Worm (Caenorhabditis elegans) whole organism, mixed stage, embryonic: ENCODE measurements around the gene ZK930.6.

ENCODE experiments used
- M03D4.4 ChIP-seq: sonication (generic microtip); optimal IDR thresholded peaks from 2 replicates; lab custom pipeline; 2017; ENCODE audit warnings: mild to moderate bottlenecking, missing genetic modification characterization, missing compliant biosample characterization
- blmp-1 ChIP-seq: fragments of 150-350 bp; optimal IDR thresholded peaks from 2 replicates; lab custom pipeline; 2014; ENCODE audit warnings: missing biosample characterization, missing genetic modification characterization
- ceh-39 ChIP-seq: fragments of 150-350 bp; optimal IDR thresholded peaks from 2 replicates; lab custom pipeline; 2014; ENCODE audit warnings: missing biosample characterization, missing genetic modification characterization
- ceh-83 ChIP-seq: fragments of 200-800 bp; sonication (Bioruptor generic); optimal IDR thresholded peaks from 2 replicates; lab custom pipeline; 2018; ENCODE audit warnings: mild to moderate bottlenecking, missing genetic modification characterization, missing compliant biosample characterization
- ces-1 ChIP-seq: fragments of 150-350 bp; optimal IDR thresholded peaks from 2 replicates; lab custom pipeline; 2014; ENCODE audit warnings: missing biosample characterization, missing genetic modification reagents, missing genetic modification characterization
- drap-1 ChIP-seq: fragments of 200-800 bp; sonication (Bioruptor generic); optimal IDR thresholded peaks from 3 replicates; lab custom pipeline; 2018; ENCODE audit warnings: mild to moderate bottlenecking, missing genetic modification characterization, missing compliant biosample characterization
- elt-1 ChIP-seq: sonication (generic microtip); optimal IDR thresholded peaks from 2 replicates; lab custom pipeline; 2017; ENCODE audit warnings: missing genetic modification characterization, mild to moderate bottlenecking, missing compliant biosample characterization, antibody characterized with exemption, moderate library complexity, borderline replicate concordance; ENCODE audit not compliant: insufficient read depth
- elt-3 ChIP-seq: fragments of 150-350 bp; optimal IDR thresholded peaks from 2 replicates; lab custom pipeline; 2014; ENCODE audit warnings: missing biosample characterization, missing genetic modification characterization
- flh-1 ChIP-seq: fragments of 200-800 bp; sonication (Bioruptor generic); optimal IDR thresholded peaks from 2 replicates; lab custom pipeline; 2018; ENCODE audit warnings: mild to moderate bottlenecking, missing genetic modification characterization, moderate library complexity, missing compliant biosample characterization
- ham-2 ChIP-seq: fragments of 200-800 bp; sonication (Bioruptor generic); optimal IDR thresholded peaks from 2 replicates; lab custom pipeline; 2018; ENCODE audit warnings: mild to moderate bottlenecking, missing genetic modification characterization, missing compliant biosample characterization
- hlh-1 ChIP-seq: fragments of 150-350 bp; optimal IDR thresholded peaks from 2 replicates; lab custom pipeline; 2014; ENCODE audit warnings: missing biosample characterization, missing genetic modification reagents, missing genetic modification characterization
- lin-13 ChIP-seq: fragments of 150-350 bp; optimal IDR thresholded peaks from 2 replicates; lab custom pipeline; 2014; ENCODE audit warnings: missing biosample characterization, missing genetic modification characterization
- lin-32 ChIP-seq: fragments of 200-800 bp; sonication (Bioruptor generic); optimal IDR thresholded peaks from 2 replicates; lab custom pipeline; 2018; ENCODE audit warnings: mild to moderate bottlenecking, missing genetic modification characterization, missing compliant biosample characterization
- lsy-2 ChIP-seq: fragments of 150-350 bp; optimal IDR thresholded peaks from 2 replicates; lab custom pipeline; 2014; ENCODE audit warnings: missing biosample characterization, missing genetic modification characterization
- mls-2 ChIP-seq: sonication (generic microtip); optimal IDR thresholded peaks from 2 replicates; lab custom pipeline; 2016; ENCODE audit warnings: mild to moderate bottlenecking, missing genetic modification characterization, moderate library complexity, missing compliant biosample characterization
- nhr-12 ChIP-seq: fragments of 150-350 bp; optimal IDR thresholded peaks from 2 replicates; lab custom pipeline; 2014; ENCODE audit warnings: missing biosample characterization, missing genetic modification characterization
- nhr-2 ChIP-seq: fragments of 150-350 bp; optimal IDR thresholded peaks from 2 replicates; lab custom pipeline; 2014; ENCODE audit warnings: missing biosample characterization, missing genetic modification characterization
- nhr-237 ChIP-seq: fragments of 150-350 bp; optimal IDR thresholded peaks from 2 replicates; lab custom pipeline; 2014; ENCODE audit warnings: missing biosample characterization, missing genetic modification characterization
- nhr-28 ChIP-seq: fragments of 150-350 bp; optimal IDR thresholded peaks from 2 replicates; lab custom pipeline; 2014; ENCODE audit warnings: missing biosample characterization, missing genetic modification characterization
- nhr-76 ChIP-seq: sonication (generic microtip); optimal IDR thresholded peaks from 2 replicates; lab custom pipeline; 2017; ENCODE audit warnings: missing biosample characterization, missing genetic modification characterization
- pha-4 ChIP-seq: fragments of 150-350 bp; optimal IDR thresholded peaks from 2 replicates; lab custom pipeline; 2018; ENCODE audit warnings: missing biosample characterization, missing genetic modification reagents, missing genetic modification characterization
- tbx-8 ChIP-seq: fragments of 200-800 bp; sonication (Bioruptor generic); optimal IDR thresholded peaks from 2 replicates; lab custom pipeline; 2018; ENCODE audit warnings: mild to moderate bottlenecking, missing genetic modification characterization, moderate library complexity, missing compliant biosample characterization
- unc-120 ChIP-seq: sonication (generic microtip); optimal IDR thresholded peaks from 2 replicates; lab custom pipeline; 2017; ENCODE audit warnings: missing genetic modification characterization, missing compliant biosample characterization; ENCODE audit not compliant: poor library complexity, severe bottlenecking
- unc-39 ChIP-seq: fragments of 150-350 bp; optimal IDR thresholded peaks from 2 replicates; lab custom pipeline; 2014; ENCODE audit warnings: missing biosample characterization, missing genetic modification characterization
- zip-8 ChIP-seq: fragments of 150-350 bp; optimal IDR thresholded peaks from 2 replicates; lab custom pipeline; 2014; ENCODE audit warnings: missing biosample characterization, missing genetic modification characterization

The ZK930.6 gene

ce11 chrII:11916555-11916941 is 32.8 kb downstream of the ZK930.6 start:
- no peak for TF ChIP-seq nhr-76 (tag; lab: Kevin White, UChicago)
- TF ChIP-seq unc-39 (tag; lab: Kevin White, UChicago): no peak
- TF ChIP-seq mls-2 (tag; lab: Kevin White, UChicago): no peak
- TF ChIP-seq unc-120 (tag; lab: Kevin White, UChicago): no peak
- TF ChIP-seq blmp-1 (tag; lab: Kevin White, UChicago): no peak
- TF ChIP-seq tbx-8: no peak
- TF ChIP-seq elt-3: no peak
- no peak for TF ChIP-seq zip-8 (tag; lab: Kevin White, UChicago)
- no peak for TF ChIP-seq lin-13 (tag; lab: Kevin White, UChicago)
- no peak for TF ChIP-seq nhr-237 (tag; lab: Kevin White, UChicago)
- no peak for TF ChIP-seq ces-1
- TF ChIP-seq, all 35 proteins: peak for 0

ce11 chrII:11916945-11917344 is 33.2 kb downstream of the ZK930.6 start:
- no peak for TF ChIP-seq nhr-2 (tag; lab: Kevin White, UChicago)
- TF ChIP-seq unc-120 (tag; lab: Kevin White, UChicago): no peak
- TF ChIP-seq lin-32 (GFP tag; lab: Kevin White, UChicago): no peak
- TF ChIP-seq ceh-39: no peak
- TF ChIP-seq hlh-1 (tag; lab: Kevin White, UChicago): no peak
- TF ChIP-seq drap-1 (GFP tag; lab: Kevin White, UChicago): no peak
- TF ChIP-seq pha-4: no peak
- no peak for TF ChIP-seq nhr-28 (tag; lab: Kevin White, UChicago)
- no peak for TF ChIP-seq elt-1 (tag; lab: Kevin White, UChicago)

- TF ChIP-seq elt-3 (no peak), drap-1 (GFP tag; lab: Kevin White, UChicago) (no peak), nhr-76 (tag; lab: Kevin White, UChicago) (no peak), unc-120 (tag; lab: Kevin White, UChicago) (no peak), zip-8 (tag; lab: Kevin White, UChicago) (no peak), flh-1 (GFP tag; lab: Kevin White, UChicago) (no peak)
These were observed 33.8 kb downstream of the ZK930.6 start for ce11 chrII:11917530-11917952.

- TF ChIP-seq nhr-12 (tag; lab: Kevin White, UChicago): no peak
- TF ChIP-seq M03D4.4: no peak
- TF ChIP-seq ces-1: no peak
These were observed 39.2 kb downstream of the ZK930.6 start for ce11 chrII:11922757-11923538.

ce11 chrII:11923620-11924298 is 40.0 kb downstream of the ZK930.6 start:
- TF ChIP-seq ham-2 (GFP tag; lab: Kevin White, UChicago) (peak; percentile 20), M03D4.4 (no peak)

ce11 chrII:11925203-11925602 is 41.5 kb downstream of the ZK930.6 start:
- TF ChIP-seq nhr-2 (tag; lab: Kevin White, UChicago) (no peak), nhr-76 (tag; lab: Kevin White, UChicago) (no peak), ceh-83 (GFP tag; lab: Kevin White, UChicago) (no peak), zip-8 (tag; lab: Kevin White, UChicago) (no peak), elt-3 (no peak), ceh-39 (no peak)

- TF ChIP-seq lsy-2 (tag; lab: Kevin White, UChicago) (peak; percentile 44), M03D4.4 (no peak)
- TF ChIP-seq, all 35 proteins: peak for 1
These were observed 42.8 kb downstream of the ZK930.6 start for ce11 chrII:11926501-11926900.
